Fruit fly (Drosophila melanogaster) whole organism, embryonic: ENCODE results near the gene Prp3.

Experiments used
- Atf3 ChIP-seq: fragments of 200-800 bp; sonication (Bioruptor generic); optimal IDR thresholded peaks from 3 replicates; lab custom pipeline; 2016; ENCODE audit warnings: missing biosample characterization, missing genetic modification characterization
- B-H2 ChIP-seq: fragments of 200-800 bp; sonication (Bioruptor generic); optimal IDR thresholded peaks from 2 replicates; lab custom pipeline; 2018; ENCODE audit warnings: missing biosample characterization, mild to moderate bottlenecking, missing genetic modification characterization
- BEAF-32 ChIP-seq: fragments of 200-800 bp; sonication (Bioruptor generic); optimal IDR thresholded peaks from 3 replicates; lab custom pipeline; 2017; ENCODE audit warnings: missing biosample characterization, missing genetic modification characterization, mild to moderate bottlenecking, moderate library complexity, missing genetic modification reagents
- Blimp-1 ChIP-seq: fragments of 200-800 bp; sonication (Bioruptor generic); optimal IDR thresholded peaks from 3 replicates; lab custom pipeline; 2018; ENCODE audit warnings: missing biosample characterization, missing genetic modification characterization, mild to moderate bottlenecking, moderate library complexity, missing genetic modification reagents
- CG10209 ChIP-seq: fragments of 200-800 bp; sonication (Bioruptor generic); optimal IDR thresholded peaks from 3 replicates; lab custom pipeline; 2017; ENCODE audit warnings: missing biosample characterization, mild to moderate bottlenecking, missing genetic modification characterization, missing genetic modification reagents
- CG10979 ChIP-seq: fragments of 200-800 bp; sonication (Bioruptor generic); optimal IDR thresholded peaks from 2 replicates; lab custom pipeline; 2018; ENCODE audit warnings: missing biosample characterization, mild to moderate bottlenecking, missing genetic modification characterization, moderate library complexity
- CG11504 ChIP-seq: fragments of 200-800 bp; sonication (Bioruptor generic); optimal IDR thresholded peaks from 3 replicates; lab custom pipeline; 2019; ENCODE audit warnings: missing biosample characterization, mild to moderate bottlenecking, missing genetic modification characterization, moderate library complexity
- CG11723 ChIP-seq: fragments of 200-800 bp; sonication (Bioruptor generic); optimal IDR thresholded peaks from 2 replicates; lab custom pipeline; 2017; ENCODE audit warnings: missing biosample characterization, mild to moderate bottlenecking, missing genetic modification characterization
- CG13123 ChIP-seq: fragments of 200-800 bp; sonication (Bioruptor generic); optimal IDR thresholded peaks from 2 replicates; lab custom pipeline; 2016; ENCODE audit warnings: missing biosample characterization, missing genetic modification characterization
- CG13424 ChIP-seq: fragments of 200-800 bp; sonication (Bioruptor generic); optimal IDR thresholded peaks from 2 replicates; lab custom pipeline; 2019; ENCODE audit warnings: missing biosample characterization, mild to moderate bottlenecking, missing genetic modification characterization, moderate library complexity
- CG15269 ChIP-seq: fragments of 200-800 bp; sonication (Bioruptor generic); optimal IDR thresholded peaks from 2 replicates; lab custom pipeline; 2018; ENCODE audit warnings: missing biosample characterization, mild to moderate bottlenecking, missing genetic modification characterization, moderate library complexity
- CG17612 ChIP-seq: fragments of 200-800 bp; sonication (Bioruptor generic); IDR thresholded peaks from 2 replicates; pipeline ENCODE4 v1.3.6; 2022; ENCODE audit warnings: missing biosample characterization, missing genetic modification characterization
- CG1832 ChIP-seq: fragments of 200-800 bp; sonication (Bioruptor generic); optimal IDR thresholded peaks from 2 replicates; lab custom pipeline; 2017; ENCODE audit warnings: missing biosample characterization, mild to moderate bottlenecking, missing genetic modification characterization, inconsistent platforms
- CG2120 ChIP-seq: fragments of 200-800 bp; sonication (Bioruptor generic); optimal IDR thresholded peaks from 3 replicates; lab custom pipeline; 2016; ENCODE audit warnings: missing biosample characterization, missing genetic modification characterization
- CG2678 ChIP-seq: fragments of 200-800 bp; sonication (Bioruptor generic); optimal IDR thresholded peaks from 3 replicates; lab custom pipeline; 2019; ENCODE audit warnings: missing biosample characterization, mild to moderate bottlenecking, missing genetic modification characterization, moderate library complexity
- CG3065 ChIP-seq: fragments of 200-800 bp; sonication (Bioruptor generic); optimal IDR thresholded peaks from 2 replicates; lab custom pipeline; 2016; ENCODE audit warnings: missing biosample characterization, missing genetic modification characterization
- CG3847 ChIP-seq: fragments of 200-800 bp; sonication (Bioruptor generic); IDR thresholded peaks from 2 replicates; pipeline ENCODE4 v1.3.6; 2022; ENCODE audit warnings: missing biosample characterization, missing genetic modification characterization
- CG5245 ChIP-seq: fragments of 200-800 bp; sonication (Bioruptor generic); optimal IDR thresholded peaks from 3 replicates; lab custom pipeline; 2016; ENCODE audit warnings: missing biosample characterization, missing genetic modification characterization
- CG7556 ChIP-seq: fragments of 200-800 bp; sonication (Bioruptor generic); optimal IDR thresholded peaks from 2 replicates; lab custom pipeline; 2017; ENCODE audit warnings: missing biosample characterization, mild to moderate bottlenecking, missing genetic modification characterization
- Camta ChIP-seq: fragments of 200-800 bp; sonication (Bioruptor generic); optimal IDR thresholded peaks from 2 replicates; lab custom pipeline; 2016; ENCODE audit warnings: missing biosample characterization, missing genetic modification characterization
- Doc2 ChIP-seq: fragments of 200-800 bp; sonication (Bioruptor generic); IDR thresholded peaks from 2 replicates; pipeline ENCODE4 v1.3.6; 2022; ENCODE audit warnings: missing biosample characterization, missing genetic modification characterization
- Ets65A ChIP-seq: fragments of 200-800 bp; sonication (Bioruptor generic); peaks from one replicate; lab custom pipeline; 2016; ENCODE audit warnings: missing biosample characterization, missing genetic modification characterization
- H15 ChIP-seq: fragments of 200-800 bp; sonication (Bioruptor generic); IDR thresholded peaks from 3 replicates; pipeline ENCODE4 v1.3.6; 2022; ENCODE audit warnings: missing biosample characterization, missing genetic modification characterization
- HHEX ChIP-seq: fragments of 200-800 bp; sonication (Bioruptor generic); optimal IDR thresholded peaks from 3 replicates; lab custom pipeline; 2017; ENCODE audit warnings: missing biosample characterization, mild to moderate bottlenecking, missing genetic modification characterization, missing genetic modification reagents
- Meics ChIP-seq: fragments of 200-800 bp; sonication (Bioruptor generic); optimal IDR thresholded peaks from 2 replicates; lab custom pipeline; 2017; ENCODE audit warnings: missing biosample characterization, mild to moderate bottlenecking, missing genetic modification characterization
- Neu2 ChIP-seq: fragments of 200-800 bp; sonication (Bioruptor generic); optimal IDR thresholded peaks from 3 replicates; lab custom pipeline; 2016; ENCODE audit warnings: missing biosample characterization, missing genetic modification characterization, borderline replicate concordance
- Nf-YC ChIP-seq: fragments of 200-800 bp; optimal IDR thresholded peaks from 3 replicates; lab custom pipeline; 2019; ENCODE audit warnings: missing biosample characterization, mild to moderate bottlenecking, missing genetic modification characterization, moderate library complexity
- Oaz ChIP-seq: fragments of 200-800 bp; sonication (Bioruptor generic); IDR thresholded peaks from 2 replicates; pipeline ENCODE4 v1.3.6; 2022; ENCODE audit warnings: missing biosample characterization, missing genetic modification characterization
- Stat92E ChIP-seq, 3 experiments: fragments of >200 bp in 2 of 3; fragments of 200-800 bp in 1 of 3; sonication (Bioruptor generic) in 1 of 3; optimal IDR thresholded peaks; 2 replicates each; lab custom pipeline; 2017 to 2019; ENCODE audit warnings: missing biosample characterization in 3 of 3, missing genetic modification characterization in 3 of 3, mild to moderate bottlenecking in 1 of 3, moderate library complexity in 1 of 3
- Xrp1 ChIP-seq: fragments of 200-800 bp; sonication (Bioruptor generic); IDR thresholded peaks from 2 replicates; pipeline ENCODE4 v1.3.6; 2022; ENCODE audit warnings: missing biosample characterization, missing genetic modification characterization
- amos ChIP-seq: fragments of 200-800 bp; sonication (Bioruptor generic); IDR thresholded peaks from 2 replicates; pipeline ENCODE4 v1.3.6; 2022; ENCODE audit warnings: missing biosample characterization, missing genetic modification characterization; ENCODE audit not compliant: partially characterized antibody
- aop ChIP-seq: fragments of 200-800 bp; sonication (Bioruptor generic); IDR thresholded peaks from 2 replicates; pipeline ENCODE4 v1.3.6; 2022; ENCODE audit warnings: missing biosample characterization, missing genetic modification characterization
- bigmax ChIP-seq: fragments of 200-800 bp; sonication (Bioruptor generic); optimal IDR thresholded peaks from 2 replicates; lab custom pipeline; 2018; ENCODE audit warnings: missing biosample characterization, mild to moderate bottlenecking, missing genetic modification characterization
- br ChIP-seq: fragments of >200 bp; optimal IDR thresholded peaks from 2 replicates; lab custom pipeline; 2017
- btn ChIP-seq: fragments of 200-800 bp; sonication (Bioruptor generic); optimal IDR thresholded peaks from 2 replicates; lab custom pipeline; 2016; ENCODE audit warnings: missing biosample characterization, missing genetic modification characterization
- chn ChIP-seq: fragments of 200-800 bp; sonication (Bioruptor generic); optimal IDR thresholded peaks from 2 replicates; lab custom pipeline; 2016; ENCODE audit warnings: missing biosample characterization, missing genetic modification characterization
- dan ChIP-seq: fragments of 200-800 bp; sonication (Bioruptor generic); IDR thresholded peaks from 2 replicates; pipeline ENCODE4 v1.3.6; 2022; ENCODE audit warnings: missing biosample characterization, missing genetic modification characterization
- dimm ChIP-seq: fragments of 200-800 bp; sonication (Bioruptor generic); IDR thresholded peaks from 2 replicates; pipeline ENCODE4 v1.3.6; 2022; ENCODE audit warnings: missing biosample characterization, missing genetic modification characterization
- dmrt99B ChIP-seq: fragments of 200-800 bp; sonication (Bioruptor generic); optimal IDR thresholded peaks from 2 replicates; lab custom pipeline; 2018; ENCODE audit warnings: missing biosample characterization, mild to moderate bottlenecking, missing genetic modification characterization, moderate library complexity
- hb ChIP-seq: fragments of 200-800 bp; sonication (Bioruptor generic); IDR thresholded peaks from 3 replicates; pipeline ENCODE4 v1.3.6; 2022; ENCODE audit warnings: missing biosample characterization, missing genetic modification characterization; ENCODE audit not compliant: partially characterized antibody
- mam ChIP-seq: fragments of 200-800 bp; sonication (Bioruptor generic); optimal IDR thresholded peaks from 3 replicates; lab custom pipeline; 2016; ENCODE audit warnings: missing biosample characterization, missing genetic modification characterization
- nau ChIP-seq: fragments of 200-800 bp; sonication (Bioruptor generic); optimal IDR thresholded peaks from 3 replicates; lab custom pipeline; 2017; ENCODE audit warnings: missing biosample characterization, mild to moderate bottlenecking, missing genetic modification characterization, missing genetic modification reagents
- row ChIP-seq: fragments of 200-800 bp; sonication (Bioruptor generic); IDR thresholded peaks from 3 replicates; pipeline ENCODE4 v1.3.6; 2022; ENCODE audit warnings: missing biosample characterization, missing genetic modification characterization
- schlank ChIP-seq: fragments of 200-800 bp; sonication (Bioruptor generic); optimal IDR thresholded peaks from 2 replicates; lab custom pipeline; 2018; ENCODE audit warnings: missing biosample characterization, mild to moderate bottlenecking, missing genetic modification characterization
- scrt ChIP-seq: fragments of 200-800 bp; sonication (Bioruptor generic); optimal IDR thresholded peaks from 2 replicates; lab custom pipeline; 2018; ENCODE audit warnings: missing biosample characterization, mild to moderate bottlenecking, missing genetic modification characterization, moderate library complexity
- slp2 ChIP-seq: fragments of 200-800 bp; sonication (Bioruptor generic); optimal IDR thresholded peaks from 2 replicates; lab custom pipeline; 2016; ENCODE audit warnings: missing biosample characterization, missing genetic modification characterization
- sob ChIP-seq: fragments of 200-800 bp; sonication (Bioruptor generic); IDR thresholded peaks from 2 replicates; pipeline ENCODE4 v1.3.6; 2022; ENCODE audit warnings: missing biosample characterization, missing genetic modification characterization
- tgo ChIP-seq: fragments of 200-800 bp; sonication (Bioruptor generic); IDR thresholded peaks from 3 replicates; pipeline ENCODE4 v1.3.6; 2022; ENCODE audit warnings: missing biosample characterization, missing genetic modification characterization
- tna ChIP-seq: fragments of 200-800 bp; sonication (Bioruptor generic); IDR thresholded peaks from 2 replicates; pipeline ENCODE4 v1.3.6; 2022; ENCODE audit warnings: missing biosample characterization, missing genetic modification characterization; ENCODE audit not compliant: partially characterized antibody
- wor ChIP-seq: fragments of 200-800 bp; sonication (Bioruptor generic); IDR thresholded peaks from 2 replicates; pipeline ENCODE4 v1.3.6; 2022; ENCODE audit warnings: missing biosample characterization, missing genetic modification characterization
- z ChIP-seq: fragments of 200-800 bp; sonication (Bioruptor generic); IDR thresholded peaks from 3 replicates; pipeline ENCODE4 v1.3.6; 2022; ENCODE audit warnings: missing biosample characterization, missing genetic modification characterization

Gene Prp3

DNA sequence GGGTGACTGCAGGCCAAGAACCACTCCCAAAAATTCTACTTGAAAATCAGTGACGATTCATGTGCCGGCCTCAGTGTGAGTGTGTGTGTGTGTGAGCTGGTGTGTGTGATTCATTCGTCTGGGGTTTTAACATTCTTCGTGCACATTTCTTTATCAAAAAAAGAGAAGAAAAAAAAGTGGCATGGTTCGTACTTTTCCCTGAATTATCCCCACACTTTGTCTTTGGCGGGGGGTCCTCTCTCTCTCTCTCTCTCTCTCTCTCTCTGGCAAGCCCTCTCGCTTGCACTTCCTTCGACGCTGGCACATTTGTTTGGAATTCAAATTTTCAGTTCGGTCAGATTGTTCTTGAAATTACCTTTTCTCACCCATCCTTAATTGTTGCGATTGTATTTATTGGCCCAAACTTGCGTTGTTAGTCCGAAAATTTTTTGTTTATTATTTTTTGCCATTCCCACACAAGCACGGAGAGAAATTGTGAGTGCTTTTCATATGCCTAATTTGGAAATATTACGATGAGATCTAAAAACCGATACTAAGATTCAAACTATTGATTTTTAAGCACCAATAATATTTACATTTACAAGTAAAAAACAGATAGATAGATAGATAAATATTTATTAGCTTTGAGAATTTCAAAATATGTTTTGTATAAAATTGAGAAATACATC lies 19.1 kb downstream of the Prp3 start (continued):
- TF ChIP-seq HHEX (GFP tag; lab: Kevin White, UChicago), result no peak
- no peak for TF ChIP-seq tna (GFP tag; lab: Robert Waterston, UW)
- TF ChIP-seq Blimp-1, result peak; percentile 28
- TF ChIP-seq Doc2 (GFP tag; lab: Robert Waterston, UW), result no peak
- TF ChIP-seq mam (GFP tag; lab: Kevin White, UChicago), result no peak
- TF ChIP-seq B-H2, result no peak
- peak; percentile 34 for TF ChIP-seq CG7556 (GFP tag; lab: Kevin White, UChicago)
- no peak for TF ChIP-seq wor (GFP tag; lab: Robert Waterston, UW)
- TF ChIP-seq Ets65A (GFP tag; lab: Kevin White, UChicago), result no peak
- no peak for TF ChIP-seq Nf-YC (tag; lab: Kevin White, UChicago)
- TF ChIP-seq chn, result no peak
- no peak for TF ChIP-seq dan (GFP tag; lab: Robert Waterston, UW)
- TF ChIP-seq H15 (GFP tag; lab: Robert Waterston, UW), result no peak
- no peak; the same call in 1 of the 2 replicates for TF ChIP-seq amos (GFP tag; lab: Robert Waterston, UW)
- peak; percentile 26 for TF ChIP-seq CG2678 (tag; lab: Kevin White, UChicago)
- peak; percentile 22 for TF ChIP-seq slp2 (GFP tag; lab: Kevin White, UChicago)
- no peak for TF ChIP-seq hb (GFP tag; lab: Robert Waterston, UW)
- no peak for TF ChIP-seq tgo (GFP tag; lab: Robert Waterston, UW)
- TF ChIP-seq br, result no peak
- TF ChIP-seq Stat92E (GFP tag; optimal IDR thresholded peaks at IDR 0.05; lab: Kevin White, UChicago), result no peak
- TF ChIP-seq aop, result no peak
- TF ChIP-seq CG3847 (GFP tag; lab: Robert Waterston, UW), result no peak
- TF ChIP-seq CG13123, result no peak
- no peak for TF ChIP-seq sob (GFP tag; lab: Robert Waterston, UW)
- no peak for TF ChIP-seq BEAF-32 (GFP tag; lab: Kevin White, UChicago)
- TF ChIP-seq Oaz, result no peak
- TF ChIP-seq nau (GFP tag; lab: Kevin White, UChicago), result no peak
- peak; percentile 9 for TF ChIP-seq CG13424 (tag; lab: Kevin White, UChicago)
- no peak for TF ChIP-seq dmrt99B
- peak; percentile 88 for TF ChIP-seq CG1832 (GFP tag; lab: Kevin White, UChicago)
- peak; percentile 39 for TF ChIP-seq row (GFP tag; lab: Robert Waterston, UW)
- TF ChIP-seq CG10209, result peak; percentile 40
- TF ChIP-seq dimm (GFP tag; lab: Robert Waterston, UW), result no peak
- TF ChIP-seq CG11504 (tag; lab: Kevin White, UChicago), result peak; percentile 35
- no peak for TF ChIP-seq bigmax
- TF ChIP-seq Xrp1 (GFP tag; lab: Robert Waterston, UW), result no peak; the same call in 1 of the 2 replicates
- TF ChIP-seq Atf3 (GFP tag; lab: Kevin White, UChicago), result no peak
- TF ChIP-seq CG10979 (tag; lab: Kevin White, UChicago), result no peak
- TF ChIP-seq CG17612 (GFP tag; lab: Robert Waterston, UW), result no peak
- peak; percentile 44 for TF ChIP-seq CG15269 (tag; lab: Kevin White, UChicago)
- TF ChIP-seq CG2120 (GFP tag; lab: Kevin White, UChicago), result peak; percentile 60
- TF ChIP-seq btn (GFP tag; lab: Kevin White, UChicago), result no peak
- TF ChIP-seq CG11723, result no peak
- no peak for TF ChIP-seq Neu2 (GFP tag; lab: Kevin White, UChicago)
- no peak for TF ChIP-seq schlank (tag; lab: Kevin White, UChicago)
- peak; percentile 10 for TF ChIP-seq Meics
- TF ChIP-seq z, result no peak
- no peak for TF ChIP-seq CG3065 (GFP tag; lab: Kevin White, UChicago)
- no peak for TF ChIP-seq CG5245 (GFP tag; lab: Kevin White, UChicago)
- no peak for TF ChIP-seq Camta (GFP tag; lab: Kevin White, UChicago)
- no peak for TF ChIP-seq scrt (GFP tag; lab: Kevin White, UChicago)
